Fruit fly (Drosophila melanogaster) whole organism, embryonic: ENCODE results near the gene loqs.
A peak's percentile ranks its signal among the peaks of the same experiment; 100 is the strongest.

Source experiments
- Aef1 ChIP-seq: fragments of 200-800 bp; sonication (Bioruptor generic); IDR thresholded peaks from 3 replicates; pipeline ENCODE4 v1.3.6; 2022; ENCODE audit warnings: missing biosample characterization, missing genetic modification characterization
- Antp ChIP-seq: fragments of 200-800 bp; sonication (Bioruptor generic); optimal IDR thresholded peaks from 3 replicates; lab custom pipeline; 2016; ENCODE audit warnings: missing biosample characterization, missing genetic modification characterization
- CG10431 ChIP-seq: fragments of 200-800 bp; sonication (Bioruptor generic); optimal IDR thresholded peaks from 3 replicates; lab custom pipeline; 2018; ENCODE audit warnings: missing biosample characterization, mild to moderate bottlenecking, missing genetic modification characterization
- CG11504 ChIP-seq: fragments of 200-800 bp; sonication (Bioruptor generic); optimal IDR thresholded peaks from 3 replicates; lab custom pipeline; 2019; ENCODE audit warnings: missing biosample characterization, mild to moderate bottlenecking, missing genetic modification characterization, moderate library complexity
- CG11695 ChIP-seq: fragments of 200-800 bp; sonication (Bioruptor generic); IDR thresholded peaks from 3 replicates; pipeline ENCODE4 v1.3.6; 2022; ENCODE audit warnings: missing biosample characterization, missing genetic modification characterization
- CG12104 ChIP-seq: fragments of 200-800 bp; sonication (Bioruptor generic); optimal IDR thresholded peaks from 3 replicates; lab custom pipeline; 2016; ENCODE audit warnings: missing biosample characterization, missing genetic modification characterization
- CG12155 ChIP-seq: fragments of 200-800 bp; sonication (Bioruptor generic); optimal IDR thresholded peaks from 3 replicates; lab custom pipeline; 2016; ENCODE audit warnings: missing biosample characterization, missing genetic modification characterization
- CG12391 ChIP-seq: fragments of 200-800 bp; sonication (Bioruptor generic); optimal IDR thresholded peaks from 3 replicates; lab custom pipeline; 2018; ENCODE audit warnings: missing biosample characterization, mild to moderate bottlenecking, missing genetic modification characterization, moderate library complexity
- CG12659 ChIP-seq: fragments of 200-800 bp; sonication (Bioruptor generic); optimal IDR thresholded peaks from 3 replicates; lab custom pipeline; 2017; ENCODE audit warnings: mild to moderate bottlenecking, missing biosample characterization, missing genetic modification reagents, missing genetic modification characterization
- CG12744 ChIP-seq: fragments of 200-800 bp; sonication (Bioruptor generic); optimal IDR thresholded peaks from 2 replicates; lab custom pipeline; 2016; ENCODE audit warnings: missing biosample characterization, missing genetic modification characterization
- CG12769 ChIP-seq: fragments of 200-800 bp; sonication (Bioruptor generic); optimal IDR thresholded peaks from 2 replicates; lab custom pipeline; 2019; ENCODE audit warnings: missing biosample characterization, mild to moderate bottlenecking, missing genetic modification characterization, moderate library complexity
- CG13424 ChIP-seq: fragments of 200-800 bp; sonication (Bioruptor generic); optimal IDR thresholded peaks from 2 replicates; lab custom pipeline; 2019; ENCODE audit warnings: missing biosample characterization, mild to moderate bottlenecking, missing genetic modification characterization, moderate library complexity
- CG14014 ChIP-seq: fragments of 200-800 bp; sonication (Bioruptor generic); IDR thresholded peaks from 2 replicates; pipeline ENCODE4 v1.3.6; 2022; ENCODE audit warnings: missing biosample characterization, missing genetic modification characterization
- CG14710 ChIP-seq: fragments of 200-800 bp; sonication (Bioruptor generic); optimal IDR thresholded peaks from 3 replicates; lab custom pipeline; 2019; ENCODE audit warnings: missing biosample characterization, mild to moderate bottlenecking, missing genetic modification characterization, moderate library complexity
- CG14860 ChIP-seq: fragments of 200-800 bp; sonication (Bioruptor generic); IDR thresholded peaks from 3 replicates; pipeline ENCODE4 v1.3.6; 2022; ENCODE audit warnings: missing biosample characterization, missing genetic modification characterization; ENCODE audit not compliant: partially characterized antibody
- CG15269 ChIP-seq: fragments of 200-800 bp; sonication (Bioruptor generic); optimal IDR thresholded peaks from 2 replicates; lab custom pipeline; 2018; ENCODE audit warnings: missing biosample characterization, mild to moderate bottlenecking, missing genetic modification characterization, moderate library complexity
- CG17912 ChIP-seq: fragments of 200-800 bp; sonication (Bioruptor generic); optimal IDR thresholded peaks from 2 replicates; lab custom pipeline; 2018; ENCODE audit warnings: missing biosample characterization, mild to moderate bottlenecking, missing genetic modification characterization
- CG34376 ChIP-seq: fragments of 200-800 bp; sonication (Bioruptor generic); optimal IDR thresholded peaks from 2 replicates; lab custom pipeline; 2018; ENCODE audit warnings: missing biosample characterization, mild to moderate bottlenecking, missing genetic modification characterization
- CG3726 ChIP-seq: fragments of 200-800 bp; sonication (Bioruptor generic); IDR thresholded peaks from 3 replicates; pipeline ENCODE4, ENCODE4 v1.3.6; 2022; ENCODE audit warnings: missing biosample characterization, missing genetic modification characterization
- CG7556 ChIP-seq: fragments of 200-800 bp; sonication (Bioruptor generic); optimal IDR thresholded peaks from 2 replicates; lab custom pipeline; 2017; ENCODE audit warnings: missing biosample characterization, mild to moderate bottlenecking, missing genetic modification characterization
- CTCF ChIP-seq: fragments of 200-800 bp; sonication (Bioruptor generic); optimal IDR thresholded peaks from 2 replicates; lab custom pipeline; 2017; ENCODE audit warnings: missing biosample characterization, mild to moderate bottlenecking, missing genetic modification characterization, moderate library complexity
- E2f1 ChIP-seq: fragments of 200-800 bp; sonication (Bioruptor generic); IDR thresholded peaks from 2 replicates; pipeline ENCODE4 v1.3.6; 2022; ENCODE audit warnings: missing biosample characterization, missing genetic modification characterization
- E2f2 ChIP-seq: fragments of 200-800 bp; sonication (Bioruptor generic); IDR thresholded peaks from 2 replicates; pipeline ENCODE4 v1.3.6; 2022; ENCODE audit warnings: missing biosample characterization, missing genetic modification characterization
- GATAe ChIP-seq: fragments of 200-800 bp; sonication (Bioruptor generic); conservative IDR thresholded peaks from 2 replicates; pipeline ENCODE4 v1.3.6; 2022; ENCODE audit warnings: missing biosample characterization, missing genetic modification characterization
- Hsf ChIP-seq: fragments of 200-800 bp; sonication (Bioruptor generic); optimal IDR thresholded peaks from 3 replicates; lab custom pipeline; 2016; ENCODE audit warnings: missing biosample characterization, missing genetic modification characterization
- Kr ChIP-seq: fragments of 200-800 bp; sonication (Bioruptor generic); optimal IDR thresholded peaks from 2 replicates; lab custom pipeline; 2017; ENCODE audit warnings: missing biosample characterization, mild to moderate bottlenecking, missing genetic modification characterization
- NC2α ChIP-seq: fragments of 200-800 bp; sonication (Bioruptor generic); optimal IDR thresholded peaks from 2 replicates; lab custom pipeline; 2016; ENCODE audit warnings: missing biosample characterization, missing genetic modification characterization
- NfI ChIP-seq: fragments of 200-800 bp; sonication (Bioruptor generic); optimal IDR thresholded peaks from 3 replicates; lab custom pipeline; 2018; ENCODE audit warnings: missing biosample characterization, mild to moderate bottlenecking, missing genetic modification characterization, moderate library complexity
- Oaz ChIP-seq: fragments of 200-800 bp; sonication (Bioruptor generic); IDR thresholded peaks from 2 replicates; pipeline ENCODE4 v1.3.6; 2022; ENCODE audit warnings: missing biosample characterization, missing genetic modification characterization
- Sin3A ChIP-seq: fragments of >200 bp; optimal IDR thresholded peaks from 2 replicates; lab custom pipeline; 2018
- Six4 ChIP-seq: fragments of 200-800 bp; sonication (Bioruptor generic); optimal IDR thresholded peaks from 2 replicates; lab custom pipeline; 2016; ENCODE audit warnings: missing biosample characterization, missing genetic modification characterization
- Ssrp ChIP-seq: fragments of 200-800 bp; sonication (Bioruptor generic); optimal IDR thresholded peaks from 2 replicates; lab custom pipeline; 2018; ENCODE audit warnings: missing biosample characterization, mild to moderate bottlenecking, missing genetic modification characterization, moderate library complexity
- YL-1 ChIP-seq: fragments of 200-800 bp; sonication (Bioruptor generic); optimal IDR thresholded peaks from 3 replicates; lab custom pipeline; 2017; ENCODE audit warnings: missing biosample characterization, mild to moderate bottlenecking, missing genetic modification characterization
- aop ChIP-seq: fragments of 200-800 bp; sonication (Bioruptor generic); IDR thresholded peaks from 2 replicates; pipeline ENCODE4 v1.3.6; 2022; ENCODE audit warnings: missing biosample characterization, missing genetic modification characterization
- bowl ChIP-seq: fragments of 200-800 bp; sonication (Bioruptor generic); IDR thresholded peaks from 2 replicates; pipeline ENCODE4 v1.3.6; 2022; ENCODE audit warnings: missing biosample characterization, missing genetic modification characterization
- croc ChIP-seq: fragments of 200-800 bp; sonication (Bioruptor generic); conservative IDR thresholded peaks from 3 replicates; pipeline ENCODE4 v1.3.6; 2022; ENCODE audit warnings: missing biosample characterization, missing genetic modification characterization
- crp ChIP-seq, 2 experiments: fragments of 200-800 bp; sonication (Bioruptor generic); optimal IDR thresholded peaks; 2 replicates in 1 of 2; 3 replicates in 1 of 2; lab custom pipeline; 2017; ENCODE audit warnings: missing biosample characterization in 2 of 2, missing genetic modification characterization in 2 of 2, mild to moderate bottlenecking in 1 of 2, moderate library complexity in 1 of 2
- dimm ChIP-seq: fragments of 200-800 bp; sonication (Bioruptor generic); IDR thresholded peaks from 2 replicates; pipeline ENCODE4 v1.3.6; 2022; ENCODE audit warnings: missing biosample characterization, missing genetic modification characterization
- fru ChIP-seq: fragments of >200 bp; optimal IDR thresholded peaks from 2 replicates; lab custom pipeline; 2017
- gfzf ChIP-seq: fragments of 200-800 bp; sonication (Bioruptor generic); optimal IDR thresholded peaks from 2 replicates; lab custom pipeline; 2016; ENCODE audit warnings: missing biosample characterization, mild to moderate bottlenecking, missing genetic modification characterization, moderate library complexity
- grau ChIP-seq: fragments of 200-800 bp; optimal IDR thresholded peaks from 3 replicates; lab custom pipeline; 2019; ENCODE audit warnings: missing biosample characterization, mild to moderate bottlenecking, missing genetic modification characterization, moderate library complexity
- jing ChIP-seq: fragments of 200-800 bp; sonication (Bioruptor generic); optimal IDR thresholded peaks from 2 replicates; lab custom pipeline; 2018; ENCODE audit warnings: missing biosample characterization, mild to moderate bottlenecking, missing genetic modification characterization
- klu ChIP-seq: fragments of 200-800 bp; sonication (Bioruptor generic); IDR thresholded peaks from 2 replicates; pipeline ENCODE4 v1.3.6; 2022; ENCODE audit warnings: missing biosample characterization, missing genetic modification characterization
- onecut ChIP-seq: fragments of 200-800 bp; sonication (Bioruptor generic); IDR thresholded peaks from 2 replicates; pipeline ENCODE4 v1.3.6; 2022; ENCODE audit warnings: missing biosample characterization, missing genetic modification characterization
- pfk ChIP-seq: fragments of 200-800 bp; sonication (Bioruptor generic); optimal IDR thresholded peaks from 2 replicates; lab custom pipeline; 2018; ENCODE audit warnings: missing biosample characterization, mild to moderate bottlenecking, missing genetic modification characterization, moderate library complexity
- pros ChIP-seq: fragments of 200-800 bp; sonication (Bioruptor generic); optimal IDR thresholded peaks from 3 replicates; lab custom pipeline; 2019; ENCODE audit warnings: missing biosample characterization, mild to moderate bottlenecking, missing genetic modification characterization, moderate library complexity
- ranshi ChIP-seq: fragments of 200-800 bp; sonication (Bioruptor generic); IDR thresholded peaks from 2 replicates; pipeline ENCODE4 v1.3.6; 2022; ENCODE audit warnings: missing biosample characterization, missing genetic modification characterization
- sd ChIP-seq: fragments of 200-800 bp; sonication (Bioruptor generic); optimal IDR thresholded peaks from 3 replicates; lab custom pipeline; 2018; ENCODE audit warnings: missing biosample characterization, mild to moderate bottlenecking, missing genetic modification characterization, moderate library complexity
- seq ChIP-seq: fragments of 200-800 bp; sonication (Bioruptor generic); IDR thresholded peaks from 2 replicates; pipeline ENCODE4 v1.3.6; 2022; ENCODE audit warnings: missing biosample characterization, missing genetic modification characterization
- shn ChIP-seq: fragments of 200-800 bp; sonication (Bioruptor generic); optimal IDR thresholded peaks from 3 replicates; lab custom pipeline; 2016; ENCODE audit warnings: missing biosample characterization, missing genetic modification characterization
- sim ChIP-seq: fragments of 200-800 bp; sonication (Bioruptor generic); IDR thresholded peaks from 2 replicates; pipeline ENCODE4 v1.3.6; 2022; ENCODE audit warnings: missing biosample characterization, missing genetic modification characterization
- wdn ChIP-seq: fragments of 200-800 bp; sonication (Bioruptor generic); IDR thresholded peaks from 2 replicates; pipeline ENCODE4 v1.3.6; 2022; ENCODE audit warnings: missing biosample characterization, missing genetic modification characterization
- zfh2 ChIP-seq: fragments of 200-800 bp; sonication (Bioruptor generic); optimal IDR thresholded peaks from 2 replicates; lab custom pipeline; 2016; ENCODE audit warnings: missing biosample characterization, missing genetic modification characterization

Gene loqs

dm6 chr2L:13370762-13371161 is 11.7 kb upstream of the loqs start, which contains the start of gene ND-B22 (continued):
- TF ChIP-seq Kr (GFP tag; lab: Kevin White, UChicago): no peak
- no peak for TF ChIP-seq bowl (GFP tag; lab: Robert Waterston, UW)
- TF ChIP-seq grau (tag; lab: Kevin White, UChicago): peak; percentile 43
- no peak for TF ChIP-seq pfk (GFP tag; lab: Kevin White, UChicago)
- TF ChIP-seq NC2α (GFP tag; lab: Kevin White, UChicago): no peak
- TF ChIP-seq zfh2: peak; percentile 40
- TF ChIP-seq Hsf: peak; percentile 47
- TF ChIP-seq wdn (GFP tag; lab: Robert Waterston, UW): peak; percentile 22; the same call in 1 of the 2 replicates
- TF ChIP-seq CG11504 (tag; lab: Kevin White, UChicago): peak; percentile 32
- TF ChIP-seq fru: no peak
- peak; percentile 93 for TF ChIP-seq E2f2
- TF ChIP-seq CG12769 (tag; lab: Kevin White, UChicago): no peak
- no peak for TF ChIP-seq croc (GFP tag; lab: Robert Waterston, UW)
- peak in 1 of 2 experiments; percentile 74 for TF ChIP-seq crp (GFP tag; optimal IDR thresholded peaks at IDR 0.05; lab: Kevin White, UChicago)
- TF ChIP-seq CG12659 (GFP tag; lab: Kevin White, UChicago): peak; percentile 76
- peak; percentile 51 for TF ChIP-seq CG12155 (GFP tag; lab: Kevin White, UChicago)
- TF ChIP-seq CTCF: peak; percentile 8
- no peak for TF ChIP-seq CG12104 (GFP tag; lab: Kevin White, UChicago)
- TF ChIP-seq CG11695 (GFP tag; lab: Robert Waterston, UW): no peak
- no peak for TF ChIP-seq klu (GFP tag; lab: Robert Waterston, UW)
- TF ChIP-seq Six4 (GFP tag; lab: Kevin White, UChicago): no peak
- no peak for TF ChIP-seq jing (GFP tag; lab: Kevin White, UChicago)
- peak; percentile 64 for TF ChIP-seq Aef1
- TF ChIP-seq CG12391 (tag; lab: Kevin White, UChicago): peak; percentile 18
- no peak for TF ChIP-seq aop (GFP tag; lab: Robert Waterston, UW)
- TF ChIP-seq sim (GFP tag; lab: Robert Waterston, UW): no peak
- peak; percentile 21; the same call in 1 of the 2 replicates for TF ChIP-seq CG14014 (GFP tag; lab: Robert Waterston, UW)
- TF ChIP-seq CG7556 (GFP tag; lab: Kevin White, UChicago): peak; percentile 16
- TF ChIP-seq YL-1: peak; percentile 84
- no peak for TF ChIP-seq seq (GFP tag; lab: Robert Waterston, UW)
- TF ChIP-seq CG17912 (GFP tag; lab: Kevin White, UChicago): no peak
- TF ChIP-seq E2f1 (GFP tag; lab: Robert Waterston, UW): no peak
- TF ChIP-seq Antp (GFP tag; lab: Kevin White, UChicago): peak; percentile 4
- TF ChIP-seq NfI (GFP tag; lab: Kevin White, UChicago): peak; percentile 68
- peak; percentile 6 for TF ChIP-seq Ssrp (tag; lab: Kevin White, UChicago)
- peak; percentile 33 for TF ChIP-seq CG34376
- no peak for TF ChIP-seq Sin3A (lab: Kevin White, UChicago)
- TF ChIP-seq pros (GFP tag; lab: Kevin White, UChicago): no peak
- peak; percentile 7 for TF ChIP-seq CG10431 (GFP tag; lab: Kevin White, UChicago)
- TF ChIP-seq onecut (GFP tag; lab: Robert Waterston, UW): no peak
- 0 out of 2 replicates have a peak, but pooled peaks have one; percentile 22 for TF ChIP-seq ranshi (GFP tag; lab: Robert Waterston, UW)
- TF ChIP-seq sd (tag; lab: Kevin White, UChicago): no peak
- no peak for TF ChIP-seq Oaz (GFP tag; lab: Robert Waterston, UW)
- TF ChIP-seq CG14860 (GFP tag; lab: Robert Waterston, UW): no peak
- TF ChIP-seq CG14710 (tag; lab: Kevin White, UChicago): peak; percentile 42
- no peak for TF ChIP-seq CG3726 (GFP tag; lab: Robert Waterston, UW)
- TF ChIP-seq CG15269 (tag; lab: Kevin White, UChicago): peak; percentile 30
- TF ChIP-seq CG12744 (GFP tag; lab: Kevin White, UChicago): no peak
- TF ChIP-seq shn (GFP tag; lab: Kevin White, UChicago): peak; percentile 6
- no peak for TF ChIP-seq CG13424
- TF ChIP-seq dimm (GFP tag; lab: Robert Waterston, UW): no peak
- TF ChIP-seq gfzf (GFP tag; lab: Kevin White, UChicago): no peak
- no peak for TF ChIP-seq GATAe
